Fruit fly (Drosophila melanogaster): ENCODE results near the gene mew.

mew gene

DNA sequence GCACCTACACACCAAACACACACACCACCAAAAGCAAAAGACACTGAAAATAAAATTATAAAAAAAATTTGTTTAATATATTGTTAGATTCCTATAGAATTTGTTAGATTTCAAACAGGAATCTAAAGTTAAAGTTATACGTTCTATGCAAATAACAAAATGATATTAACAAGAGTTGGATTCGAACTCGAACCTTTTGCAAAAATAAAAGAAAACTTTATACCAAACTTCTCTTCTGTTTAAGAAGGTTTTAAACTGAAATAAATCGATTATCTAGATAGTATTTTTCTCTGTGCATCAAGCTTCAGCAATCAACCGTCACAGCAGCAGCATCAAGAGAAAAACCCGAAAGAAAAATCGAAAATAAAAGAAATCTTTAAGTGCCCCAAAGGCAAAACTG is 31.8 kb downstream of the mew start (continued):
- TF ChIP-seq odd (GFP tag; optimal IDR thresholded peaks at IDR 0.05) (no peak), dmrt99B (tag; optimal IDR thresholded peaks at IDR 0.05) (peak; percentile 70), Xbp1 (GFP tag; optimal IDR thresholded peaks at IDR 0.05) (peak; percentile 5), sens (GFP tag) (peak; percentile 83), Asciz (GFP tag; optimal IDR thresholded peaks at IDR 0.05) (peak; percentile 49), nau (GFP tag; optimal IDR thresholded peaks at IDR 0.05) (no peak), Fer1 (GFP tag; optimal IDR thresholded peaks at IDR 0.05) (peak; percentile 29), nmo (GFP tag; optimal IDR thresholded peaks at IDR 0.05) (peak; percentile 50), CG2712 (tag; optimal IDR thresholded peaks at IDR 0.05) (peak; percentile 76), CG11504 (tag; optimal IDR thresholded peaks at IDR 0.05) (peak; percentile 73), CG8388 (GFP tag; optimal IDR thresholded peaks at IDR 0.05) (peak; percentile 49), ewg (GFP tag; optimal IDR thresholded peaks at IDR 0.05) (no peak), dmrt11E (tag; optimal IDR thresholded peaks at IDR 0.05) (peak; percentile 49), Side (GFP tag; optimal IDR thresholded peaks at IDR 0.05) (no peak), CG8281 (tag; optimal IDR thresholded peaks at IDR 0.05) (no peak), CHES-1-like (GFP tag; optimal IDR thresholded peaks at IDR 0.05) (no peak), Elba2 (GFP tag; optimal IDR thresholded peaks at IDR 0.05) (no peak), D (optimal IDR thresholded peaks at IDR 0.05) (no peak), D (GFP tag; optimal IDR thresholded peaks at IDR 0.05) (peak; percentile 23), insv (GFP tag; optimal IDR thresholded peaks at IDR 0.05) (no peak), eyg (GFP tag; optimal IDR thresholded peaks at IDR 0.05) (no peak), chinmo (GFP tag; IDR thresholded peaks at IDR 0.05; ENCODE audit: partially characterized antibody) (no peak), hkb (optimal IDR thresholded peaks at IDR 0.05) (no peak), hkb (GFP tag; IDR thresholded peaks at IDR 0.05) (peak; percentile 42; the same call in 1 of the 2 replicates), CG8290 (GFP tag; optimal IDR thresholded peaks at IDR 0.05) (no peak), CG8290 (tag; optimal IDR thresholded peaks at IDR 0.05) (no peak), Sox102F (GFP tag; optimal IDR thresholded peaks at IDR 0.05) (peak; percentile 72), z (GFP tag; IDR thresholded peaks at IDR 0.05) (no peak), Eip74EF (GFP tag; optimal IDR thresholded peaks at IDR 0.05) (peak in 1 of 2 experiments; percentile 2), nerfin-1 (tag; optimal IDR thresholded peaks at IDR 0.05) (peak; percentile 6), NK7.1 (GFP tag; optimal IDR thresholded peaks at IDR 0.05) (no peak), CoRest (tag; optimal IDR thresholded peaks at IDR 0.05) (peak; percentile 46), CG4424 (GFP tag; optimal IDR thresholded peaks at IDR 0.05) (peak; percentile 30), D19A (tag; optimal IDR thresholded peaks at IDR 0.05) (peak; percentile 47), Gug (GFP tag; IDR thresholded peaks at IDR 0.05) (no peak), CG12391 (tag; optimal IDR thresholded peaks at IDR 0.05) (peak; percentile 50), Fer2 (tag; optimal IDR thresholded peaks at IDR 0.05) (no peak), zfh1 (GFP tag; IDR thresholded peaks at IDR 0.05) (0 out of 3 replicates have a peak, but pooled peaks have one; percentile 8), zen (tag; optimal IDR thresholded peaks at IDR 0.05) (peak; percentile 4), Drgx (GFP tag; IDR thresholded peaks at IDR 0.05) (peak; percentile 55; the same call in 1 of the 2 replicates), gem (tag; optimal IDR thresholded peaks at IDR 0.05) (peak; percentile 70), Nf-YB (GFP tag; optimal IDR thresholded peaks at IDR 0.05) (no peak), org-1 (GFP tag; optimal IDR thresholded peaks at IDR 0.05) (peak; percentile 7), CG30403 (GFP tag; optimal IDR thresholded peaks at IDR 0.05) (peak; percentile 38), CG6654 (GFP tag; optimal IDR thresholded peaks at IDR 0.05) (no peak), Meics (GFP tag; optimal IDR thresholded peaks at IDR 0.05) (peak; percentile 22)
